Worm (Caenorhabditis elegans): ENCODE measurements around the gene rps-29.
A peak's percentile ranks its signal among the peaks of the same experiment; 100 is the strongest.

The rps-29 gene

DNA sequence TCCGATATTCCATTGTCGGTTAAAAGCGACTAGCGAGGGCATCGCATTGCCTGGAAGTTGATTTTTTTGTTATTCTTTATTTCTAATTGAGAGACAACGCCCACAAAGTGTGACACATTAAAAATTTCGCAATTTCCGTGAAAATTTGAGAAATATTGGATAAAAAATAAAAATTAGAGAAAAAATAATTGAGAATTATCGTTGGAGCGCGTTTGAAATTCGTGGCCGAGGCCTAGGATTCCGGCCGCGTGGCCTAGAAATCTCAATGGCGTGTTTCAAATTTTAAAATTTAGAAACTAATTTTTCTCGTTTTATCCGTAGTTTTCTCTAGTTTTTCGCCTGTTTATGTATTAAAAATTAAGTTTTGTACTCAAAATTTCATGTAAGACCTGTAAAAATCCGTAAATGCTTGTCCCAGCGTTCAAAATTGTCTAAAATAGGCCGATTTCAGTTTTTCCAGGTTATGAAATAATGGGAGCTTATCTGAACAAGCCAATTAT is 10.8 kb upstream of the rps-29 start, which contains the start of the genes dagl-2 and ppm-1.G (continued):
- TF ChIP-seq nfyb-1 (GFP tag; IDR thresholded peaks at IDR 0.05) (no peak), dox-1 (GFP tag; IDR thresholded peaks at IDR 0.05) (peak; percentile 69), tbx-9 (tag; optimal IDR thresholded peaks at IDR 0.05; ENCODE audit: borderline replicate concordance) (no peak), sea-2 (GFP tag; IDR thresholded peaks at IDR 0.05) (no peak), xnd-1 (tag; optimal IDR thresholded peaks at IDR 0.05) (no peak), ama-1 (optimal IDR thresholded peaks at IDR 0.05) (no peak), ama-1 (GFP tag; optimal IDR thresholded peaks at IDR 0.05) (no peak), C17E4.6 (GFP tag; IDR thresholded peaks at IDR 0.05) (no peak), Y56A3A.18 (GFP tag; IDR thresholded peaks at IDR 0.05) (no peak), sptf-2 (GFP tag; optimal IDR thresholded peaks at IDR 0.05) (no peak), madf-8 (GFP tag; conservative IDR thresholded peaks at IDR 0.05) (no peak), F33H1.4 (GFP tag; IDR thresholded peaks at IDR 0.05) (peak; percentile 47; the same call in 1 of the 2 replicates), tbp1 (GFP tag; optimal IDR thresholded peaks at IDR 0.05) (no peak), lsl-1 (GFP tag; optimal IDR thresholded peaks at IDR 0.05) (peak; percentile 41), F39B2.1 (GFP tag; IDR thresholded peaks at IDR 0.05) (no peak), snpc-4 (GFP tag; optimal IDR thresholded peaks at IDR 0.05) (no peak), snpc-4 (tag; optimal IDR thresholded peaks at IDR 0.05) (peak in 1 of 4 experiments; percentile 23), unc-130 (GFP tag; optimal IDR thresholded peaks at IDR 0.05) (peak; percentile 42), let-607 (tag; optimal IDR thresholded peaks at IDR 0.05) (peak in 1 of 2 experiments; percentile 2), atf-7 (tag; optimal IDR thresholded peaks at IDR 0.05) (no peak), C06A6.2 (GFP tag; conservative IDR thresholded peaks at IDR 0.05) (no peak), nhr-120 (GFP tag; IDR thresholded peaks at IDR 0.05) (no peak), B0336.3 (GFP tag; IDR thresholded peaks at IDR 0.05) (no peak), T26A5.8 (tag; optimal IDR thresholded peaks at IDR 0.05) (no peak), F57A8.1 (GFP tag; optimal IDR thresholded peaks at IDR 0.05) (no peak), ets-4 (GFP tag; optimal IDR thresholded peaks at IDR 0.05) (no peak), hlh-12 (tag; optimal IDR thresholded peaks at IDR 0.05) (no peak), Y95B8A.8 (GFP tag; IDR thresholded peaks at IDR 0.05) (no peak), bed-2 (GFP tag; IDR thresholded peaks at IDR 0.05) (0 out of 2 replicates have a peak, but pooled peaks have one; percentile 20), attf-6 (GFP tag; IDR thresholded peaks at IDR 0.05) (no peak), snpc-1.1 (tag; optimal IDR thresholded peaks at IDR 0.05; ENCODE audit: insufficient read depth) (no peak), repo-1 (tag; optimal IDR thresholded peaks at IDR 0.05) (no peak), unc-62 (GFP tag; optimal IDR thresholded peaks at IDR 0.05) (no peak), Y53F4B.3 (GFP tag; IDR thresholded peaks at IDR 0.05) (no peak), mcd-1 (GFP tag; IDR thresholded peaks at IDR 0.05) (peak; percentile 91), B0261.1 (tag; optimal IDR thresholded peaks at IDR 0.05) (no peak), lag-1 (GFP tag; IDR thresholded peaks at IDR 0.05) (no peak), zfh-2 (GFP tag; conservative IDR thresholded peaks at IDR 0.05) (0 out of 2 replicates have a peak, but pooled peaks have one; percentile 27), gei-17 (GFP tag; optimal IDR thresholded peaks at IDR 0.05) (no peak), akir-1 (GFP tag; optimal IDR thresholded peaks at IDR 0.05) (no peak), K12H6.12 (tag; optimal IDR thresholded peaks at IDR 0.05) (peak; percentile 30), nfya-2 (GFP tag; IDR thresholded peaks at IDR 0.05) (no peak), F49E8.2 (tag; optimal IDR thresholded peaks at IDR 0.05; ENCODE audit: insufficient read depth) (no peak), efl-1 (GFP tag; optimal IDR thresholded peaks at IDR 0.05) (no peak), T07F8.4 (tag; optimal IDR thresholded peaks at IDR 0.05) (no peak), F52B5.7 (tag; optimal IDR thresholded peaks at IDR 0.05) (no peak), F22D6.2 (tag; optimal IDR thresholded peaks at IDR 0.05) (no peak), F10E7.11 (tag; optimal IDR thresholded peaks at IDR 0.05) (no peak), K11D2.4 (GFP tag; IDR thresholded peaks at IDR 0.05) (0 out of 2 replicates have a peak, but pooled peaks have one; percentile 23), hmg-20 (GFP tag; IDR thresholded peaks at IDR 0.05) (no peak)

Data from whole organism, young adult.